Worm (Caenorhabditis elegans) whole organism, L4 larva: Measurements from ENCODE around the gene cca-1.

Source experiments
- F26F4.8 ChIP-seq: fragments of 200-800 bp; sonication (Bioruptor generic); conservative IDR thresholded peaks from 2 replicates; pipeline ENCODE4 v1.3.6; 2022; ENCODE audit warnings: missing genetic modification characterization, missing compliant biosample characterization
- F44E2.7 ChIP-seq: fragments of 200-800 bp; sonication (Bioruptor generic); IDR thresholded peaks from 2 replicates; pipeline ENCODE4 v2.1.2; 2022; ENCODE audit warnings: missing genetic modification characterization, missing compliant biosample characterization
- F49E8.2 ChIP-seq: sonication (generic microtip); optimal IDR thresholded peaks from 2 replicates; lab custom pipeline; 2016; ENCODE audit warnings: missing compliant biosample characterization, mild to moderate bottlenecking, missing genetic modification characterization, borderline replicate concordance
- T26A8.4 ChIP-seq: fragments of 200-800 bp; sonication (Bioruptor generic); IDR thresholded peaks from 2 replicates; pipeline ENCODE4 v1.3.6; 2022; ENCODE audit warnings: missing genetic modification characterization, missing compliant biosample characterization
- Y105C5A.15 ChIP-seq: fragments of 200-800 bp; sonication (Bioruptor generic); IDR thresholded peaks from 2 replicates; pipeline ENCODE4 v1.3.6; 2022; ENCODE audit warnings: missing genetic modification characterization, missing compliant biosample characterization
- Y48G9A.11 ChIP-seq: fragments of 200-800 bp; sonication (Bioruptor generic); IDR thresholded peaks from 2 replicates; pipeline ENCODE4 v1.3.6; 2022; ENCODE audit warnings: missing genetic modification reagents, missing genetic modification characterization, missing compliant biosample characterization
- Y5F2A.4 ChIP-seq: fragments of 200-800 bp; sonication (Bioruptor generic); optimal IDR thresholded peaks from 2 replicates; lab custom pipeline; 2018; ENCODE audit warnings: mild to moderate bottlenecking, missing genetic modification characterization, missing compliant biosample characterization
- ZK337.2 ChIP-seq: fragments of 200-800 bp; sonication (Bioruptor generic); IDR thresholded peaks from 2 replicates; pipeline ENCODE4 v1.3.6; 2022; ENCODE audit warnings: missing genetic modification reagents, missing genetic modification characterization, missing compliant biosample characterization
- ZK546.5 ChIP-seq, 2 experiments: sonication (generic microtip); optimal IDR thresholded peaks; 2 replicates each; lab custom pipeline; 2017; ENCODE audit warnings: missing biosample characterization in 2 of 2, missing genetic modification characterization in 2 of 2
- aha-1 ChIP-seq: fragments of 150-350 bp; peaks from one replicate; lab custom pipeline; 2014; ENCODE audit warnings: missing biosample characterization, missing genetic modification characterization
- attf-4 ChIP-seq: sonication (generic microtip); optimal IDR thresholded peaks from 3 replicates; lab custom pipeline; 2017; ENCODE audit warnings: missing biosample characterization, missing genetic modification characterization
- ceh-28 ChIP-seq: fragments of 150-350 bp; optimal IDR thresholded peaks from 2 replicates; lab custom pipeline; 2014; ENCODE audit warnings: missing biosample characterization, missing genetic modification reagents, missing genetic modification characterization
- ceh-62 ChIP-seq: sonication (generic microtip); optimal IDR thresholded peaks from 2 replicates; lab custom pipeline; 2017; ENCODE audit warnings: missing biosample characterization, missing genetic modification characterization
- cey-2 ChIP-seq: sonication (generic microtip); optimal IDR thresholded peaks from 3 replicates; lab custom pipeline; 2017; ENCODE audit warnings: missing genetic modification characterization, mild to moderate bottlenecking, missing compliant biosample characterization, antibody characterized with exemption, borderline replicate concordance; ENCODE audit not compliant: insufficient read depth
- ctbp-1 ChIP-seq: fragments of 200-800 bp; sonication (Bioruptor generic); IDR thresholded peaks from 2 replicates; pipeline ENCODE4 v1.3.6; 2022; ENCODE audit warnings: missing genetic modification reagents, missing genetic modification characterization, missing compliant biosample characterization
- dmd-8 ChIP-seq: fragments of 200-800 bp; sonication (Bioruptor generic); IDR thresholded peaks from 2 replicates; pipeline ENCODE4 v1.3.6; 2022; ENCODE audit warnings: missing genetic modification characterization, missing compliant biosample characterization
- dve-1 ChIP-seq: sonication (generic microtip); optimal IDR thresholded peaks from 2 replicates; lab custom pipeline; 2017; ENCODE audit warnings: antibody characterized with exemption, mild to moderate bottlenecking, missing genetic modification characterization, missing compliant biosample characterization; ENCODE audit not compliant: insufficient read depth
- hlh-11 ChIP-seq: fragments of 200-800 bp; sonication (Bioruptor generic); optimal IDR thresholded peaks from 2 replicates; lab custom pipeline; 2018; ENCODE audit warnings: mild to moderate bottlenecking, missing genetic modification characterization, missing compliant biosample characterization
- hlh-30 ChIP-seq: sonication (generic microtip); optimal IDR thresholded peaks from 2 replicates; lab custom pipeline; 2017; ENCODE audit warnings: antibody characterized with exemption, mild to moderate bottlenecking, missing genetic modification characterization, missing compliant biosample characterization; ENCODE audit not compliant: insufficient read depth
- hmg-1.1 ChIP-seq: fragments of 200-800 bp; sonication (Bioruptor generic); IDR thresholded peaks from 2 replicates; pipeline ENCODE4 v1.3.6; 2022; ENCODE audit warnings: missing genetic modification reagents, missing genetic modification characterization, missing compliant biosample characterization
- lin-29 ChIP-seq: fragments of 200-800 bp; sonication (Bioruptor generic); IDR thresholded peaks from 2 replicates; pipeline ENCODE4 v1.3.6; 2022; ENCODE audit warnings: missing genetic modification reagents, missing genetic modification characterization, missing compliant biosample characterization
- lsy-2 ChIP-seq, 2 experiments: fragments of 150-350 bp in 1 of 2; sonication (generic microtip) in 1 of 2; optimal IDR thresholded peaks; 2 replicates each; lab custom pipeline; 2014 to 2017; ENCODE audit warnings: missing biosample characterization in 2 of 2, missing genetic modification characterization in 2 of 2
- mdl-1 ChIP-seq, 2 experiments: fragments of 150-350 bp in 1 of 2; sonication (generic microtip) in 1 of 2; optimal IDR thresholded peaks; 2 replicates each; lab custom pipeline; 2014 to 2017; ENCODE audit warnings: missing biosample characterization in 2 of 2, missing genetic modification characterization in 2 of 2
- mep-1 ChIP-seq: fragments of 150-350 bp; sonication (generic microtip); optimal IDR thresholded peaks from 3 replicates; lab custom pipeline; 2014; ENCODE audit warnings: missing biosample characterization, missing genetic modification characterization
- mes-2 ChIP-seq: sonication (generic microtip); optimal IDR thresholded peaks from 2 replicates; lab custom pipeline; 2016; ENCODE audit warnings: missing genotype, mild to moderate bottlenecking, missing genetic modification characterization, missing compliant biosample characterization; ENCODE audit not compliant: poor library complexity, severe bottlenecking
- mxl-2 ChIP-seq: fragments of 200-800 bp; sonication (Bioruptor generic); conservative IDR thresholded peaks from 2 replicates; pipeline ENCODE4 v1.3.6; 2022; ENCODE audit warnings: missing genetic modification reagents, missing genetic modification characterization, missing compliant biosample characterization
- mxl-3 ChIP-seq: fragments of 200-800 bp; sonication (Bioruptor generic); optimal IDR thresholded peaks from 2 replicates; lab custom pipeline; 2018; ENCODE audit warnings: mild to moderate bottlenecking, missing genetic modification characterization, missing compliant biosample characterization
- nhr-102 ChIP-seq: sonication (generic microtip); optimal IDR thresholded peaks from 2 replicates; lab custom pipeline; 2016; ENCODE audit warnings: mild to moderate bottlenecking, missing genetic modification characterization, moderate library complexity, missing compliant biosample characterization
- nhr-11 ChIP-seq: fragments of 150-350 bp; optimal IDR thresholded peaks from 2 replicates; lab custom pipeline; 2014; ENCODE audit warnings: missing biosample characterization, missing genetic modification characterization
- nhr-28 ChIP-seq: fragments of 150-350 bp; optimal IDR thresholded peaks from 2 replicates; lab custom pipeline; 2014; ENCODE audit warnings: missing biosample characterization, missing genetic modification characterization
- nhr-41 ChIP-seq: fragments of 200-800 bp; sonication (Bioruptor generic); IDR thresholded peaks from 2 replicates; pipeline ENCODE4 v1.3.6; 2022; ENCODE audit warnings: missing genetic modification reagents, missing genetic modification characterization, missing compliant biosample characterization
- nhr-48 ChIP-seq: sonication (generic microtip); optimal IDR thresholded peaks from 2 replicates; lab custom pipeline; 2016; ENCODE audit warnings: mild to moderate bottlenecking, missing genetic modification characterization, missing compliant biosample characterization
- pha-4 ChIP-seq, 2 experiments: fragments of 150-350 bp in 1 of 2; fragments of 200-800 bp in 1 of 2; sonication (Bioruptor generic) in 1 of 2; IDR thresholded peaks in 1 of 2; optimal IDR thresholded peaks in 1 of 2; 2 replicates each; pipeline versions ENCODE4 v1.3.6 to Lab custom; 2014 to 2022; ENCODE audit warnings: missing genetic modification characterization in 2 of 2, missing genetic modification reagents in 2 of 2, missing biosample characterization in 1 of 2, missing compliant biosample characterization in 1 of 2
- php-3 ChIP-seq: fragments of 200-800 bp; sonication (Bioruptor generic); IDR thresholded peaks from 2 replicates; pipeline ENCODE4 v1.3.6; 2022; ENCODE audit warnings: missing genetic modification reagents, missing genetic modification characterization, missing compliant biosample characterization
- rbr-2 ChIP-seq: sonication (generic microtip); optimal IDR thresholded peaks from 2 replicates; lab custom pipeline; 2016; ENCODE audit warnings: missing genotype, missing genetic modification characterization, missing compliant biosample characterization
- saeg-2 ChIP-seq: fragments of 200-800 bp; sonication (Bioruptor generic); IDR thresholded peaks from 2 replicates; pipeline ENCODE4 v1.3.6; 2022; ENCODE audit warnings: missing genetic modification reagents, missing genetic modification characterization, missing compliant biosample characterization
- sdz-12 ChIP-seq: fragments of 200-800 bp; sonication (Bioruptor generic); optimal IDR thresholded peaks from 2 replicates; lab custom pipeline; 2018; ENCODE audit warnings: mild to moderate bottlenecking, missing genetic modification characterization, missing compliant biosample characterization
- skn-1 ChIP-seq: fragments of 150-350 bp; optimal IDR thresholded peaks from 2 replicates; lab custom pipeline; 2014; ENCODE audit warnings: missing biosample characterization, missing genetic modification characterization
- snpc-1.2 ChIP-seq: fragments of 200-800 bp; sonication (Bioruptor generic); IDR thresholded peaks from 2 replicates; pipeline ENCODE4 v1.3.6; 2022; ENCODE audit warnings: missing genetic modification reagents, missing genetic modification characterization, missing compliant biosample characterization
- snpc-4 ChIP-seq: fragments of 150-350 bp; optimal IDR thresholded peaks from 2 replicates; lab custom pipeline; 2014; ENCODE audit warnings: missing biosample characterization, missing genetic modification characterization
- tag-97 ChIP-seq: fragments of 200-800 bp; sonication (Bioruptor generic); IDR thresholded peaks from 2 replicates; pipeline ENCODE4 v1.3.6; 2022; ENCODE audit warnings: missing genetic modification characterization, missing compliant biosample characterization
- unc-130 ChIP-seq: sonication (generic microtip); optimal IDR thresholded peaks from 2 replicates; lab custom pipeline; 2016; ENCODE audit warnings: missing genetic modification reagents, missing genetic modification characterization, missing compliant biosample characterization
- zag-1 ChIP-seq: fragments of 150-350 bp; optimal IDR thresholded peaks from 2 replicates; lab custom pipeline; 2014; ENCODE audit warnings: missing biosample characterization, missing genetic modification characterization
- zip-2 ChIP-seq: fragments of 150-350 bp; optimal IDR thresholded peaks from 2 replicates; lab custom pipeline; 2014; ENCODE audit warnings: missing biosample characterization, missing genetic modification characterization

The cca-1 gene

DNA sequence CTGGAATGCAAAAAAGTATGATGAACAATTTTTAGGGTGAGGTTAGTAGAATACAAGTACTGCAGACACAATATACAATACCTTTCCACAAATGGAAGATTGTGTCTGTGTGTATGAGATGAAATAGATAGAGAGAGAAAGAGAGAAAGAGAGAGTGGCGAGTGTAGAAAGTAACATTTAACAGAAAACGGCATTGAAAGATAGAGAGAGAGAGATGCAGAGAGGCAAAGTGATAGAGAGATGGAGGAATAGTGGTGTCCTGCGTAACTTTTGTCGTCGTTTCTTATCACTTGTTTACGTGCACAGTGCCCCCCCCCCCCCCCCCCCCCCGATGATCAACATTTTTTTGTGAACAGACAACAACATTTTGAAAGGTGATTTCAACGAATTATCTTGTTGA is 61.0 kb downstream of the cca-1 start (continued):
- peak; percentile 45; the same call in 1 of the 2 replicates for TF ChIP-seq pha-4 (GFP tag; IDR thresholded peaks at IDR 0.05; lab: Robert Waterston, UW)
- no peak for TF ChIP-seq pha-4 (tag; optimal IDR thresholded peaks at IDR 0.05; lab: Kevin White, UChicago)
- TF ChIP-seq cey-2 (tag; lab: Kevin White, UChicago), result no peak
- no peak for TF ChIP-seq zip-2
- no peak for TF ChIP-seq ctbp-1 (GFP tag; lab: Robert Waterston, UW)
- TF ChIP-seq ZK546.5 (tag; optimal IDR thresholded peaks at IDR 0.05; lab: Kevin White, UChicago), result no peak
- TF ChIP-seq hlh-30 (tag; lab: Kevin White, UChicago), result peak; percentile 30
- no peak for TF ChIP-seq unc-130 (GFP tag; lab: Kevin White, UChicago)
- TF ChIP-seq hmg-1.1, result peak; percentile 56
- no peak for TF ChIP-seq tag-97 (GFP tag; lab: Robert Waterston, UW)

DNA sequence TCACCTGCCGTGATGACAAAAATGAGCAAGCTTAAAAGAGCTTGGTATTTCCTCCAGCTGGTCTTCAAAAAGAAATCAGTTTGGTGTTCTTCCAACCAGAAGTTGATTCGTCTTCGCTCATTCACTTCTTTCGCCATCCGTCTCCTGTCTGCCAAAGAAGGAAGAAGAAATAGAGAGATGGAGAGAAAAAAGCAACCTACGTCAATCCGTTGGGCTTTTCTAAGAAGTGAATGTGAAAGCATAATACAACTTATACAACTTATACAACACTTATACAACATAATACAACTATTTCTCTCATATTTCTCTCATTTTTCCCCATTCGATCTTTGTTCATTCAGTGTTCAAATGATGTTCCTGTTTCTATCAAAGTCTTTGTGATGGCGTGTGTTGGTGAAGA is 64.8 kb downstream of the cca-1 start:
- peak; percentile 36 for TF ChIP-seq mep-1 (tag; lab: Kevin White, UChicago)
- TF ChIP-seq nhr-11 (tag; lab: Kevin White, UChicago), result peak; percentile 26
- TF ChIP-seq mdl-1 (tag; optimal IDR thresholded peaks at IDR 0.05; lab: Kevin White, UChicago), result no peak

- TF ChIP-seq mxl-2 (GFP tag; lab: Robert Waterston, UW) (no peak), nhr-28 (tag; lab: Kevin White, UChicago) (peak; percentile 35), ceh-62 (tag; lab: Kevin White, UChicago) (no peak), zip-2 (no peak), rbr-2 (tag; lab: Kevin White, UChicago) (peak; percentile 49), sdz-12 (GFP tag; lab: Kevin White, UChicago) (no peak), pha-4 (GFP tag; IDR thresholded peaks at IDR 0.05; lab: Robert Waterston, UW) (no peak), pha-4 (tag; optimal IDR thresholded peaks at IDR 0.05; lab: Kevin White, UChicago) (peak; percentile 53), aha-1 (tag; lab: Kevin White, UChicago) (peak; percentile 95), F44E2.7 (GFP tag; lab: Robert Waterston, UW) (no peak), snpc-4 (tag; lab: Kevin White, UChicago) (no peak), mes-2 (tag; lab: Kevin White, UChicago) (peak; percentile 70), attf-4 (tag; lab: Kevin White, UChicago) (no peak), nhr-11 (tag; lab: Kevin White, UChicago) (no peak), hmg-1.1 (peak; percentile 74), skn-1 (tag; lab: Kevin White, UChicago) (no peak), dmd-8 (GFP tag; lab: Robert Waterston, UW) (no peak), nhr-48 (tag; lab: Kevin White, UChicago) (peak; percentile 17), ZK337.2 (GFP tag; lab: Robert Waterston, UW) (no peak), lsy-2 (tag; optimal IDR thresholded peaks at IDR 0.05; lab: Kevin White, UChicago) (peak; percentile 40 to 62), Y105C5A.15 (GFP tag; lab: Robert Waterston, UW) (no peak), zag-1 (tag; lab: Kevin White, UChicago) (no peak), ceh-28 (tag; lab: Kevin White, UChicago) (peak; percentile 78), snpc-1.2 (no peak), F26F4.8 (GFP tag; lab: Robert Waterston, UW) (no peak), mep-1 (tag; lab: Kevin White, UChicago) (peak; percentile 84), Y48G9A.11 (no peak), saeg-2 (GFP tag; lab: Robert Waterston, UW) (no peak), php-3 (GFP tag; lab: Robert Waterston, UW) (no peak), hlh-11 (peak; percentile 64), dve-1 (tag; lab: Kevin White, UChicago) (peak; percentile 42), Y5F2A.4 (no peak), T26A8.4 (GFP tag; lab: Robert Waterston, UW) (no peak), mxl-3 (peak; percentile 72), nhr-41 (GFP tag; lab: Robert Waterston, UW) (no peak), lin-29 (GFP tag; lab: Robert Waterston, UW) (no peak), F49E8.2 (tag; lab: Kevin White, UChicago) (no peak), nhr-102 (tag; lab: Kevin White, UChicago) (no peak)
These were observed 66.2 kb downstream of the cca-1 start for ce11 chrX:7809352-7810196.
